Worm (Caenorhabditis elegans) whole organism, L1 larva: ENCODE data around the gene F22F7.12.

Experiments
- blmp-1 ChIP-seq: fragments of 150-350 bp; optimal IDR thresholded peaks from 2 replicates; lab custom pipeline; 2014; ENCODE audit warnings: missing biosample characterization, missing genetic modification characterization
- lin-13 ChIP-seq: fragments of 150-350 bp; optimal IDR thresholded peaks from 2 replicates; lab custom pipeline; 2014; ENCODE audit warnings: missing biosample characterization, missing genetic modification reagents, missing genetic modification characterization
- lin-15B ChIP-seq: fragments of 150-350 bp; sonication (generic microtip); optimal IDR thresholded peaks from 3 replicates; lab custom pipeline; 2014; ENCODE audit warnings: missing biosample characterization, missing genetic modification characterization

- TF ChIP-seq lin-15B (tag; lab: Kevin White, UChicago): no peak
- no peak for TF ChIP-seq lin-13
- TF ChIP-seq blmp-1: no peak
These were observed 37.4 kb upstream of the F22F7.12 start, which contains the start of gene srbc-16 for ce11 chrV:2181738-2182137.
